Worm (Caenorhabditis elegans): ENCODE data around the gene spp-2.

- no peak for TF ChIP-seq pha-4 (tag; optimal IDR thresholded peaks at IDR 0.05)
- TF ChIP-seq ama-1 (optimal IDR thresholded peaks at IDR 0.05) = no peak
- no peak for TF ChIP-seq ama-1 (GFP tag; optimal IDR thresholded peaks at IDR 0.05)
- TF ChIP-seq mxl-1 (tag; optimal IDR thresholded peaks at IDR 0.05) = no peak
- no peak for TF ChIP-seq B0336.3 (GFP tag; IDR thresholded peaks at IDR 0.05)
- TF ChIP-seq xnd-1 (tag; optimal IDR thresholded peaks at IDR 0.05) = no peak
- no peak for TF ChIP-seq Y67H2A.10 (GFP tag; conservative IDR thresholded peaks at IDR 0.05)
- TF ChIP-seq unc-62 (GFP tag; optimal IDR thresholded peaks at IDR 0.05) = no peak
- no peak for TF ChIP-seq lir-1 (GFP tag; conservative IDR thresholded peaks at IDR 0.05)
- no peak for TF ChIP-seq madf-6 (GFP tag; IDR thresholded peaks at IDR 0.05)
- TF ChIP-seq ceh-79 (tag; optimal IDR thresholded peaks at IDR 0.05) = no peak
- no peak for TF ChIP-seq lin-40 (tag; optimal IDR thresholded peaks at IDR 0.05)
- no peak for TF ChIP-seq Y53F4B.3 (GFP tag; IDR thresholded peaks at IDR 0.05)
- no peak for TF ChIP-seq ztf-6 (GFP tag; IDR thresholded peaks at IDR 0.05)
Observed at ce11 chrX:7322323-7322722, 5.7 kb upstream of the spp-2 start, which contains the start of gene T08A9.13.
